Worm (Caenorhabditis elegans) whole organism, L3 larva: Measurements from ENCODE around the gene trpa-1.

Experiments used
- ceh-9 ChIP-seq: sonication (generic microtip); optimal IDR thresholded peaks from 2 replicates; lab custom pipeline; 2018; ENCODE audit warnings: missing biosample characterization, missing genetic modification characterization
- nhr-12 ChIP-seq: fragments of 150-350 bp; optimal IDR thresholded peaks from 2 replicates; lab custom pipeline; 2014; ENCODE audit warnings: missing biosample characterization, missing genetic modification characterization
- nhr-76 ChIP-seq: fragments of 150-350 bp; sonication (generic microtip); optimal IDR thresholded peaks from 5 replicates; lab custom pipeline; 2014; ENCODE audit warnings: missing biosample characterization, missing genetic modification characterization
- skn-1 ChIP-seq: fragments of 150-350 bp; optimal IDR thresholded peaks from 2 replicates; lab custom pipeline; 2014; ENCODE audit warnings: missing biosample characterization, missing genetic modification characterization
- zag-1 ChIP-seq: fragments of 150-350 bp; optimal IDR thresholded peaks from 2 replicates; lab custom pipeline; 2014; ENCODE audit warnings: missing biosample characterization, missing genetic modification characterization

DNA sequence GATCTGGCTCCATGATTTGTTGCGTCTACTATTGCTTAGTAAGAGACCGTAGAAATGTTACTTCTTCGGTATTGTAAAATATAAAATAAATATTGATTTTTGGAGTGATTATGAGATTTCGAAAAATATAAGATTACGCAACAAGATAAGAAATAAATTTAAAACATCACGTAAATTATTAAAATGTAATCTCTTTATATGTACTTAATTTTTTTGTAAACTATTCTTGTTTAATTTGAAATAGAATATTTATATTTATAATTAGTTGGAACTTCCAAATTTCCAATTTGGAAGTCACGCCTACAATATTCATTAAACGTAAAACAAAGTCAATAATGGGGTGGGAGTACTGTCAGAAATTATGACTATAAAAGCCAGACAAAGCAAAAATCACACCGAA lies 30.9 kb upstream of the trpa-1 start, which contains the start of gene M117.4:
- TF ChIP-seq skn-1 (tag; lab: Kevin White, UChicago) (no peak), zag-1 (tag; lab: Kevin White, UChicago) (no peak), nhr-76 (tag; lab: Kevin White, UChicago) (no peak), ceh-9 (tag; lab: Kevin White, UChicago) (no peak), nhr-12 (tag; lab: Kevin White, UChicago) (no peak)
